Worm (Caenorhabditis elegans) whole organism, early embryonic: ENCODE results near the gene cpna-1.

ENCODE experiments used
- B0310.2 ChIP-seq: sonication (generic microtip); optimal IDR thresholded peaks from 2 replicates; lab custom pipeline; 2016; ENCODE audit warnings: mild to moderate bottlenecking, missing genetic modification characterization, missing compliant biosample characterization
- F13C5.2 ChIP-seq: sonication (generic microtip); optimal IDR thresholded peaks from 2 replicates; lab custom pipeline; 2017; ENCODE audit warnings: mild to moderate bottlenecking, missing genetic modification characterization, inconsistent platforms, missing compliant biosample characterization
- aly-1 ChIP-seq: sonication (generic microtip); optimal IDR thresholded peaks from 2 replicates; lab custom pipeline; 2016; ENCODE audit warnings: missing genetic modification characterization, missing compliant biosample characterization
- ceh-13 ChIP-seq: fragments of 200-800 bp; sonication (Bioruptor generic); optimal IDR thresholded peaks from 2 replicates; lab custom pipeline; 2018; ENCODE audit warnings: mild to moderate bottlenecking, missing genetic modification characterization, missing compliant biosample characterization
- ceh-36 ChIP-seq: sonication (generic microtip); optimal IDR thresholded peaks from 2 replicates; lab custom pipeline; 2016; ENCODE audit warnings: missing genetic modification characterization, inconsistent platforms, missing compliant biosample characterization
- flt-1 ChIP-seq: fragments of 200-800 bp; sonication (Bioruptor generic); IDR thresholded peaks from 2 replicates; pipeline ENCODE4 v1.3.6; 2022; ENCODE audit warnings: missing genetic modification characterization, missing compliant biosample characterization
- hmg-4 ChIP-seq: fragments of 200-800 bp; sonication (Bioruptor generic); optimal IDR thresholded peaks from 2 replicates; lab custom pipeline; 2018; ENCODE audit warnings: mild to moderate bottlenecking, missing genetic modification characterization, missing compliant biosample characterization
- hnd-1 ChIP-seq: sonication (generic microtip); optimal IDR thresholded peaks from 2 replicates; lab custom pipeline; 2016; ENCODE audit warnings: missing genetic modification characterization, missing compliant biosample characterization
- scrt-1 ChIP-seq: fragments of 200-800 bp; sonication (Bioruptor generic); IDR thresholded peaks from 2 replicates; pipeline ENCODE4 v1.3.6; 2022; ENCODE audit warnings: missing genetic modification characterization, missing compliant biosample characterization

- TF ChIP-seq hnd-1 (tag; lab: Kevin White, UChicago) (no peak), flt-1 (GFP tag; lab: Robert Waterston, UW) (no peak), ceh-36 (tag; lab: Kevin White, UChicago) (no peak), aly-1 (tag; lab: Kevin White, UChicago) (no peak), B0310.2 (tag; lab: Kevin White, UChicago) (no peak), scrt-1 (no peak), ceh-13 (GFP tag; lab: Kevin White, UChicago) (no peak), F13C5.2 (tag; lab: Kevin White, UChicago) (no peak), hmg-4 (no peak)
Observed at ce11 chrII:4215318-4215717, 28.9 kb downstream of the cpna-1 start, which contains the start of gene F31D5.2.
